Worm (Caenorhabditis elegans) whole organism, early embryonic: ENCODE measurements around the gene W06H8.6.
A peak's percentile ranks its signal among the peaks of the same experiment; 100 is the strongest.

Experiments used
- ama-1 ChIP-seq: fragments of 150-350 bp; optimal IDR thresholded peaks from 2 replicates; lab custom pipeline; 2014
- ceh-36 ChIP-seq: sonication (generic microtip); optimal IDR thresholded peaks from 2 replicates; lab custom pipeline; 2016; ENCODE audit warnings: missing genetic modification characterization, inconsistent platforms, missing compliant biosample characterization
- hmbx-1 ChIP-seq: sonication (generic microtip); optimal IDR thresholded peaks from 2 replicates; lab custom pipeline; 2016; ENCODE audit warnings: mild to moderate bottlenecking, missing genetic modification characterization, missing compliant biosample characterization
- tbx-37 ChIP-seq: fragments of 200-800 bp; sonication (Bioruptor generic); conservative IDR thresholded peaks from 2 replicates; pipeline ENCODE4 v1.3.6; 2022; ENCODE audit warnings: missing genetic modification reagents, missing genetic modification characterization, missing compliant biosample characterization

DNA sequence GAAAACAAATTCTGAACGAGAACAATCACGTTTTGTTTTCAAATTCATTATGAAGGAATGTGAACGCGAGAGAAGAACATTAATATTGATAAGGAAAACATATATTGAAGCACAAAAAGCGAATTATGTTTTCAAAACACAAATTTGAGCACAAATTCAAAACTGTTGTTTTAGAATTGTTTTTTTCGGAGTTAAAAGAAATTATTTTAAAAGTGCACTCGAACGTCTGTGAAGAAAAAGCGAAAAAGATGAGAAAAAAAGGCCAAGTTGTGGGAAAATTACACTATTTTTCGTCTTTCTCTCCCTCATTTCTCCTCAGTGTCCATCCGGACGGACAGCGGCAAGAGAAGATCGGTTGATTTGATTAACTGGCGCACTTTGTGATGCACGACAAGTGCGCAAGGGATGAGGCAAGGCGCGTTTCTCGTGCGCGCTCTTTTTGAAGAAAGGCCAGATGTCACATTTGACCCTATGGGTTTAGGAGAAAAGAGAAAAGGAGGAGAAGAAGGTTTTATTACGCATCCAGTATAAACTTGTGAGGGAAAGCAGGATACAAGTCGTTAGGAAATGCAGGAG is 40.5 kb upstream of the W06H8.6 start, which contains the start of gene mrck-1:
- no peak for TF ChIP-seq ama-1 (lab: Kevin White, UChicago)
- no peak for TF ChIP-seq hmbx-1
- peak; percentile 76 for TF ChIP-seq tbx-37 (GFP tag; lab: Robert Waterston, UW)
- TF ChIP-seq ceh-36 (tag; lab: Kevin White, UChicago), result peak; percentile 54
